Worm (Caenorhabditis elegans) whole organism, L4 larva: ENCODE results near the gene gfi-1.

Experiments used
- F37D6.2 ChIP-seq: sonication (generic microtip); optimal IDR thresholded peaks from 2 replicates; lab custom pipeline; 2016; ENCODE audit warnings: mild to moderate bottlenecking, missing genetic modification characterization, missing compliant biosample characterization
- F44E2.7 ChIP-seq: fragments of 200-800 bp; sonication (Bioruptor generic); IDR thresholded peaks from 2 replicates; pipeline ENCODE4 v2.1.2; 2022; ENCODE audit warnings: missing genetic modification characterization, missing compliant biosample characterization
- T20F7.1 ChIP-seq: fragments of 200-800 bp; sonication (Bioruptor generic); optimal IDR thresholded peaks from 2 replicates; lab custom pipeline; 2018; ENCODE audit warnings: mild to moderate bottlenecking, missing genetic modification characterization, missing compliant biosample characterization
- T26A8.4 ChIP-seq: fragments of 200-800 bp; sonication (Bioruptor generic); IDR thresholded peaks from 2 replicates; pipeline ENCODE4 v1.3.6; 2022; ENCODE audit warnings: missing genetic modification characterization, missing compliant biosample characterization
- Y48G9A.11 ChIP-seq: fragments of 200-800 bp; sonication (Bioruptor generic); IDR thresholded peaks from 2 replicates; pipeline ENCODE4 v1.3.6; 2022; ENCODE audit warnings: missing genetic modification reagents, missing genetic modification characterization, missing compliant biosample characterization
- ZK337.2 ChIP-seq: fragments of 200-800 bp; sonication (Bioruptor generic); IDR thresholded peaks from 2 replicates; pipeline ENCODE4 v1.3.6; 2022; ENCODE audit warnings: missing genetic modification reagents, missing genetic modification characterization, missing compliant biosample characterization
- ZK546.5 ChIP-seq, 2 experiments: sonication (generic microtip); optimal IDR thresholded peaks; 2 replicates each; lab custom pipeline; 2017; ENCODE audit warnings: missing biosample characterization in 2 of 2, missing genetic modification characterization in 2 of 2
- aha-1 ChIP-seq: fragments of 150-350 bp; peaks from one replicate; lab custom pipeline; 2014; ENCODE audit warnings: missing biosample characterization, missing genetic modification characterization
- arid-1 ChIP-seq: fragments of 200-800 bp; sonication (Bioruptor generic); conservative IDR thresholded peaks from 2 replicates; pipeline ENCODE4 v1.3.6; 2022; ENCODE audit warnings: missing genetic modification reagents, missing genetic modification characterization, missing compliant biosample characterization
- attf-4 ChIP-seq: sonication (generic microtip); optimal IDR thresholded peaks from 3 replicates; lab custom pipeline; 2017; ENCODE audit warnings: missing biosample characterization, missing genetic modification characterization
- ceh-28 ChIP-seq: fragments of 150-350 bp; optimal IDR thresholded peaks from 2 replicates; lab custom pipeline; 2014; ENCODE audit warnings: missing biosample characterization, missing genetic modification reagents, missing genetic modification characterization
- ces-1 ChIP-seq: fragments of 150-350 bp; sonication (generic microtip); optimal IDR thresholded peaks from 4 replicates; lab custom pipeline; 2014; ENCODE audit warnings: missing biosample characterization, missing genetic modification reagents, missing genetic modification characterization
- daf-19 ChIP-seq: fragments of 200-800 bp; sonication (Bioruptor generic); conservative IDR thresholded peaks from 2 replicates; pipeline ENCODE4 v1.3.6; 2022; ENCODE audit warnings: missing genetic modification characterization, missing compliant biosample characterization
- daf-8 ChIP-seq: fragments of 200-800 bp; sonication (Bioruptor generic); IDR thresholded peaks from 2 replicates; pipeline ENCODE4 v1.3.6; 2022; ENCODE audit warnings: missing genetic modification characterization, missing compliant biosample characterization
- dmd-6 ChIP-seq: fragments of 200-800 bp; sonication (Bioruptor generic); IDR thresholded peaks from 2 replicates; pipeline ENCODE4 v1.3.6; 2022; ENCODE audit warnings: missing genetic modification reagents, missing genetic modification characterization, missing compliant biosample characterization
- dpl-1 ChIP-seq: fragments of 150-350 bp; optimal IDR thresholded peaks from 2 replicates; lab custom pipeline; 2014; ENCODE audit warnings: missing biosample characterization, missing genetic modification reagents, missing genetic modification characterization
- duxl-1 ChIP-seq: sonication (generic microtip); optimal IDR thresholded peaks from 2 replicates; lab custom pipeline; 2016; ENCODE audit warnings: mild to moderate bottlenecking, missing genetic modification characterization, moderate library complexity, missing compliant biosample characterization; ENCODE audit not compliant: poor library complexity
- dve-1 ChIP-seq: sonication (generic microtip); optimal IDR thresholded peaks from 2 replicates; lab custom pipeline; 2017; ENCODE audit warnings: antibody characterized with exemption, mild to moderate bottlenecking, missing genetic modification characterization, missing compliant biosample characterization; ENCODE audit not compliant: insufficient read depth
- fos-1 ChIP-seq: fragments of 150-350 bp; optimal IDR thresholded peaks from 2 replicates; lab custom pipeline; 2014; ENCODE audit warnings: missing biosample characterization, missing genetic modification characterization
- hif-1 ChIP-seq, 2 experiments: sonication (generic microtip); optimal IDR thresholded peaks; 2 replicates each; lab custom pipeline; 2016 to 2017; ENCODE audit warnings: missing compliant biosample characterization in 2 of 2, missing genetic modification characterization in 2 of 2, missing genetic modification reagents in 2 of 2, missing genotype in 2 of 2, mild to moderate bottlenecking in 1 of 2
- hlh-11 ChIP-seq: fragments of 200-800 bp; sonication (Bioruptor generic); optimal IDR thresholded peaks from 2 replicates; lab custom pipeline; 2018; ENCODE audit warnings: mild to moderate bottlenecking, missing genetic modification characterization, missing compliant biosample characterization
- hmg-1.1 ChIP-seq: fragments of 200-800 bp; sonication (Bioruptor generic); IDR thresholded peaks from 2 replicates; pipeline ENCODE4 v1.3.6; 2022; ENCODE audit warnings: missing genetic modification reagents, missing genetic modification characterization, missing compliant biosample characterization
- jun-1 ChIP-seq: fragments of 150-350 bp; optimal IDR thresholded peaks from 2 replicates; lab custom pipeline; 2014; ENCODE audit warnings: missing biosample characterization, missing genetic modification reagents, missing genetic modification characterization
- lin-13 ChIP-seq: fragments of 150-350 bp; optimal IDR thresholded peaks from 2 replicates; lab custom pipeline; 2014; ENCODE audit warnings: missing biosample characterization, missing genetic modification reagents, missing genetic modification characterization
- lir-3 ChIP-seq: sonication (generic microtip); optimal IDR thresholded peaks from 2 replicates; lab custom pipeline; 2016; ENCODE audit warnings: mild to moderate bottlenecking, missing genetic modification characterization, missing compliant biosample characterization
- madf-5 ChIP-seq, 2 experiments: fragments of 200-800 bp; sonication (Bioruptor generic); IDR thresholded peaks; 2 replicates each; pipeline ENCODE4 v1.3.6; 2022; ENCODE audit warnings: missing compliant biosample characterization in 2 of 2, missing genetic modification characterization in 2 of 2
- madf-9 ChIP-seq: fragments of 200-800 bp; sonication (Bioruptor generic); conservative IDR thresholded peaks from 2 replicates; pipeline ENCODE4 v1.3.6; 2022; ENCODE audit warnings: missing genetic modification reagents, missing genetic modification characterization, missing compliant biosample characterization
- mep-1 ChIP-seq: fragments of 150-350 bp; sonication (generic microtip); optimal IDR thresholded peaks from 3 replicates; lab custom pipeline; 2014; ENCODE audit warnings: missing biosample characterization, missing genetic modification characterization
- nhr-102 ChIP-seq: sonication (generic microtip); optimal IDR thresholded peaks from 2 replicates; lab custom pipeline; 2016; ENCODE audit warnings: mild to moderate bottlenecking, missing genetic modification characterization, moderate library complexity, missing compliant biosample characterization
- nhr-11 ChIP-seq: fragments of 150-350 bp; optimal IDR thresholded peaks from 2 replicates; lab custom pipeline; 2014; ENCODE audit warnings: missing biosample characterization, missing genetic modification characterization
- nhr-237 ChIP-seq: sonication (generic microtip); optimal IDR thresholded peaks from 2 replicates; lab custom pipeline; 2017; ENCODE audit warnings: missing biosample characterization, missing genetic modification characterization
- nhr-28 ChIP-seq: fragments of 150-350 bp; optimal IDR thresholded peaks from 2 replicates; lab custom pipeline; 2014; ENCODE audit warnings: missing biosample characterization, missing genetic modification characterization
- nhr-42 ChIP-seq: fragments of 200-800 bp; sonication (Bioruptor generic); IDR thresholded peaks from 2 replicates; pipeline ENCODE4 v1.3.6; 2022; ENCODE audit warnings: missing genetic modification characterization, missing compliant biosample characterization
- nhr-48 ChIP-seq: sonication (generic microtip); optimal IDR thresholded peaks from 2 replicates; lab custom pipeline; 2016; ENCODE audit warnings: mild to moderate bottlenecking, missing genetic modification characterization, missing compliant biosample characterization
- nhr-6 ChIP-seq: fragments of 150-350 bp; optimal IDR thresholded peaks from 2 replicates; lab custom pipeline; 2014; ENCODE audit warnings: missing biosample characterization, missing genetic modification characterization
- nhr-76 ChIP-seq: fragments of 150-350 bp; optimal IDR thresholded peaks from 2 replicates; lab custom pipeline; 2014; ENCODE audit warnings: missing biosample characterization, missing genetic modification characterization
- nhr-77 ChIP-seq: fragments of 150-350 bp; optimal IDR thresholded peaks from 2 replicates; lab custom pipeline; 2014; ENCODE audit warnings: missing biosample characterization, missing genetic modification characterization
- pha-4 ChIP-seq, 2 experiments: fragments of 150-350 bp in 1 of 2; fragments of 200-800 bp in 1 of 2; sonication (Bioruptor generic) in 1 of 2; IDR thresholded peaks in 1 of 2; optimal IDR thresholded peaks in 1 of 2; 2 replicates each; pipeline versions ENCODE4 v1.3.6 to Lab custom; 2014 to 2022; ENCODE audit warnings: missing genetic modification characterization in 2 of 2, missing genetic modification reagents in 2 of 2, missing biosample characterization in 1 of 2, missing compliant biosample characterization in 1 of 2
- saeg-2 ChIP-seq: fragments of 200-800 bp; sonication (Bioruptor generic); IDR thresholded peaks from 2 replicates; pipeline ENCODE4 v1.3.6; 2022; ENCODE audit warnings: missing genetic modification reagents, missing genetic modification characterization, missing compliant biosample characterization
- sdz-12 ChIP-seq: fragments of 200-800 bp; sonication (Bioruptor generic); optimal IDR thresholded peaks from 2 replicates; lab custom pipeline; 2018; ENCODE audit warnings: mild to moderate bottlenecking, missing genetic modification characterization, missing compliant biosample characterization
- snpc-4 ChIP-seq: fragments of 150-350 bp; optimal IDR thresholded peaks from 2 replicates; lab custom pipeline; 2014; ENCODE audit warnings: missing biosample characterization, missing genetic modification characterization
- tag-97 ChIP-seq: fragments of 200-800 bp; sonication (Bioruptor generic); IDR thresholded peaks from 2 replicates; pipeline ENCODE4 v1.3.6; 2022; ENCODE audit warnings: missing genetic modification characterization, missing compliant biosample characterization
- tra-1 ChIP-seq: fragments of 200-800 bp; sonication (Bioruptor generic); IDR thresholded peaks from 2 replicates; pipeline ENCODE4 v1.3.6; 2022; ENCODE audit warnings: missing genetic modification reagents, missing genetic modification characterization, missing compliant biosample characterization
- unc-130 ChIP-seq: sonication (generic microtip); optimal IDR thresholded peaks from 2 replicates; lab custom pipeline; 2016; ENCODE audit warnings: missing genetic modification reagents, missing genetic modification characterization, missing compliant biosample characterization
- zag-1 ChIP-seq: fragments of 150-350 bp; optimal IDR thresholded peaks from 2 replicates; lab custom pipeline; 2014; ENCODE audit warnings: missing biosample characterization, missing genetic modification characterization
- zfp-2 ChIP-seq: sonication (generic microtip); optimal IDR thresholded peaks from 2 replicates; lab custom pipeline; 2016; ENCODE audit warnings: mild to moderate bottlenecking, missing genetic modification characterization, missing compliant biosample characterization
- zip-2 ChIP-seq: fragments of 150-350 bp; optimal IDR thresholded peaks from 2 replicates; lab custom pipeline; 2014; ENCODE audit warnings: missing biosample characterization, missing genetic modification characterization
- ztf-11 ChIP-seq: fragments of 150-350 bp; optimal IDR thresholded peaks from 2 replicates; lab custom pipeline; 2014; ENCODE audit warnings: missing biosample characterization, missing genetic modification characterization

gfi-1 gene

ce11 chrV:6433446-6434178, 33.9 kb upstream of the gfi-1 start, which contains the start of the genes gad-1 and erfa-1 (continued):
- TF ChIP-seq nhr-76 (tag; lab: Kevin White, UChicago): no peak
- TF ChIP-seq arid-1 (GFP tag; lab: Robert Waterston, UW): no peak
- peak; percentile 63 for TF ChIP-seq dve-1 (tag; lab: Kevin White, UChicago)
- peak; percentile 48 for TF ChIP-seq nhr-11 (tag; lab: Kevin White, UChicago)
- TF ChIP-seq Y48G9A.11 (GFP tag; lab: Robert Waterston, UW): no peak
- TF ChIP-seq nhr-77 (tag; lab: Kevin White, UChicago): peak; percentile 68
- TF ChIP-seq T20F7.1: peak; percentile 39
- TF ChIP-seq ceh-28 (tag; lab: Kevin White, UChicago): peak; percentile 56
- no peak for TF ChIP-seq attf-4 (tag; lab: Kevin White, UChicago)
- TF ChIP-seq aha-1 (tag; lab: Kevin White, UChicago): peak; percentile 70
- no peak for TF ChIP-seq jun-1 (tag; lab: Kevin White, UChicago)
- peak; percentile 70 for TF ChIP-seq zip-2 (tag; lab: Kevin White, UChicago)
- peak; percentile 75 for TF ChIP-seq unc-130 (GFP tag; lab: Kevin White, UChicago)
- TF ChIP-seq nhr-48 (tag; lab: Kevin White, UChicago): no peak
- TF ChIP-seq snpc-4 (tag; lab: Kevin White, UChicago): no peak
- TF ChIP-seq tag-97 (GFP tag; lab: Robert Waterston, UW): no peak
- TF ChIP-seq zfp-2 (tag; lab: Kevin White, UChicago): no peak
- TF ChIP-seq dpl-1: peak; percentile 65
- no peak for TF ChIP-seq hmg-1.1 (GFP tag; lab: Robert Waterston, UW)
- no peak for TF ChIP-seq ztf-11 (tag; lab: Kevin White, UChicago)
- TF ChIP-seq nhr-28 (tag; lab: Kevin White, UChicago): peak; percentile 52
- TF ChIP-seq hif-1 (tag; optimal IDR thresholded peaks at IDR 0.05; lab: Kevin White, UChicago): peak in 1 of 2 experiments; percentile 75
- TF ChIP-seq ces-1 (GFP tag; lab: Kevin White, UChicago): no peak
- peak; percentile 62 for TF ChIP-seq mep-1 (tag; lab: Kevin White, UChicago)
- TF ChIP-seq nhr-6 (tag; lab: Kevin White, UChicago): peak; percentile 12
- TF ChIP-seq ZK337.2: no peak
- no peak for TF ChIP-seq zag-1 (tag; lab: Kevin White, UChicago)
- TF ChIP-seq sdz-12: no peak
- TF ChIP-seq T26A8.4 (GFP tag; lab: Robert Waterston, UW): no peak; the same call in 1 of the 2 replicates
- peak; percentile 77 for TF ChIP-seq lin-13

ce11 chrV:6430526-6431371, 31.0 kb upstream of the gfi-1 start:
- peak; percentile 23 for TF ChIP-seq hlh-11
- TF ChIP-seq saeg-2 (GFP tag; lab: Robert Waterston, UW): no peak
- TF ChIP-seq nhr-102 (tag; lab: Kevin White, UChicago): no peak
- peak; percentile 89 for TF ChIP-seq nhr-28 (tag; lab: Kevin White, UChicago)
- TF ChIP-seq madf-9 (GFP tag; lab: Robert Waterston, UW): no peak
- no peak for TF ChIP-seq nhr-237 (tag; lab: Kevin White, UChicago)
- no peak for TF ChIP-seq fos-1 (tag; lab: Kevin White, UChicago)
- peak; percentile 10 for TF ChIP-seq aha-1 (tag; lab: Kevin White, UChicago)
- no peak for TF ChIP-seq attf-4 (tag; lab: Kevin White, UChicago)
- no peak for TF ChIP-seq tra-1 (GFP tag; lab: Robert Waterston, UW)
- no peak for TF ChIP-seq ZK337.2
- TF ChIP-seq lin-13: no peak
- TF ChIP-seq madf-5 (GFP tag; IDR thresholded peaks at IDR 0.05; lab: Robert Waterston, UW): no peak
- no peak for TF ChIP-seq F44E2.7 (GFP tag; lab: Robert Waterston, UW)
- no peak for TF ChIP-seq lir-3
- TF ChIP-seq F37D6.2 (tag; lab: Kevin White, UChicago): no peak
- TF ChIP-seq nhr-42 (GFP tag; lab: Robert Waterston, UW): no peak
- no peak for TF ChIP-seq daf-19
- TF ChIP-seq daf-8 (GFP tag; lab: Robert Waterston, UW): no peak
- no peak for TF ChIP-seq pha-4 (GFP tag; IDR thresholded peaks at IDR 0.05; lab: Robert Waterston, UW)
- TF ChIP-seq pha-4 (tag; optimal IDR thresholded peaks at IDR 0.05; lab: Kevin White, UChicago): no peak
- TF ChIP-seq ZK546.5 (tag; optimal IDR thresholded peaks at IDR 0.05; lab: Kevin White, UChicago): no peak
- no peak for TF ChIP-seq duxl-1
- TF ChIP-seq dmd-6 (GFP tag; lab: Robert Waterston, UW): no peak; the same call in 1 of the 2 replicates
